Comparison of ENCODE assay signal across 2 worm cellular contexts in genomic region chrIII:5208992-5209391, ce11.
TF ChIP-seq lines count a peak whose summit lies in the region.

syx-16 (minus strand) TSS chrIII:5209109.

TF ChIP-seq in whole organism, L3 larva, 47 proteins besides CTCF, POLR2A, EP300 and RAD21:
- TF ChIP-seq nfya-1 (tag; optimal IDR thresholded peaks at IDR 0.05; lab: Kevin White, UChicago; ENCODE audit: insufficient read depth) (peak; percentile 29), ceh-16 (tag; optimal IDR thresholded peaks at IDR 0.05; lab: Kevin White, UChicago) (no peak)

TF ChIP-seq in whole organism, young adult, 124 proteins besides CTCF, POLR2A, EP300 and RAD21:
- TF ChIP-seq ztf-28 (GFP tag; IDR thresholded peaks at IDR 0.05; lab: Robert Waterston, UW) (no peak), lsl-1 (GFP tag; optimal IDR thresholded peaks at IDR 0.05; lab: Kevin White, UChicago) (peak; percentile 83), dox-1 (GFP tag; IDR thresholded peaks at IDR 0.05; lab: Robert Waterston, UW) (peak; percentile 27; the same call in 1 of the 2 replicates), D2030.7 (GFP tag; IDR thresholded peaks at IDR 0.05; lab: Robert Waterston, UW) (peak; percentile 35; the same call in 1 of the 2 replicates), F33H1.4 (GFP tag; IDR thresholded peaks at IDR 0.05; lab: Robert Waterston, UW) (peak; percentile 75), madf-8 (GFP tag; conservative IDR thresholded peaks at IDR 0.05; lab: Robert Waterston, UW) (peak; percentile 90), nfyb-1 (GFP tag; IDR thresholded peaks at IDR 0.05; lab: Robert Waterston, UW) (no peak), sea-2 (GFP tag; IDR thresholded peaks at IDR 0.05; lab: Robert Waterston, UW) (no peak), cebp-2 (GFP tag; IDR thresholded peaks at IDR 0.05; lab: Robert Waterston, UW) (no peak), unc-130 (GFP tag; optimal IDR thresholded peaks at IDR 0.05; lab: Kevin White, UChicago) (no peak), him-1 (tag; optimal IDR thresholded peaks at IDR 0.05; lab: Kevin White, UChicago) (no peak), nhr-27 (tag; optimal IDR thresholded peaks at IDR 0.05; lab: Kevin White, UChicago) (no peak), K12H6.12 (tag; optimal IDR thresholded peaks at IDR 0.05; lab: Kevin White, UChicago) (no peak), lir-1 (GFP tag; conservative IDR thresholded peaks at IDR 0.05; lab: Robert Waterston, UW) (no peak), aptf-3 (GFP tag; IDR thresholded peaks at IDR 0.05; lab: Robert Waterston, UW) (no peak), lin-54 (GFP tag; optimal IDR thresholded peaks at IDR 0.05; lab: Kevin White, UChicago) (peak; percentile 33), Y53G8AR.9 (GFP tag; conservative IDR thresholded peaks at IDR 0.05; lab: Robert Waterston, UW) (no peak), nhr-90 (tag; optimal IDR thresholded peaks at IDR 0.05; lab: Kevin White, UChicago) (no peak), xnd-1 (tag; optimal IDR thresholded peaks at IDR 0.05; lab: Kevin White, UChicago) (peak; percentile 82), nhr-179 (tag; optimal IDR thresholded peaks at IDR 0.05; lab: Kevin White, UChicago) (no peak), madf-6 (GFP tag; IDR thresholded peaks at IDR 0.05; lab: Robert Waterston, UW) (peak; percentile 93), B0261.1 (tag; optimal IDR thresholded peaks at IDR 0.05; lab: Kevin White, UChicago) (no peak), repo-1 (tag; optimal IDR thresholded peaks at IDR 0.05; lab: Kevin White, UChicago) (no peak), F57C9.4 (tag; optimal IDR thresholded peaks at IDR 0.05; lab: Kevin White, UChicago) (no peak)

Comparison
In these comparisons a context has a peak if more than half of its experiments do, and no peak if none do; other contexts are left out.
1. Of the 6 proteins assayed by ChIP-seq in both whole organism, young adult and whole organism, L3 larva: peak only in whole organism, young adult: none; only in whole organism, L3 larva: nfya-1; in both: none; in neither: 5.